Fruit fly (Drosophila melanogaster) whole organism, wandering third instar larva: Measurements from ENCODE around the gene Edem1.
A peak's percentile ranks its signal among the peaks of the same experiment; 100 is the strongest.

Experiments
- Abd-B ChIP-seq: fragments of >200 bp; optimal IDR thresholded peaks from 2 replicates; lab custom pipeline; 2017; ENCODE audit warnings: missing biosample characterization, missing genetic modification characterization
- CG32264 ChIP-seq: fragments of 200-800 bp; sonication (Bioruptor generic); optimal IDR thresholded peaks from 2 replicates; lab custom pipeline; 2016; ENCODE audit warnings: missing biosample characterization, missing genetic modification characterization
- CG9705 ChIP-seq: fragments of 200-800 bp; sonication (Bioruptor generic); optimal IDR thresholded peaks from 2 replicates; lab custom pipeline; 2018; ENCODE audit warnings: missing biosample characterization, mild to moderate bottlenecking, missing genetic modification characterization
- CrebA ChIP-seq: fragments of 200-800 bp; sonication (Bioruptor generic); optimal IDR thresholded peaks from 2 replicates; lab custom pipeline; 2016; ENCODE audit warnings: missing biosample characterization, mild to moderate bottlenecking, missing genetic modification characterization, borderline replicate concordance
- Dfd ChIP-seq: fragments of >200 bp; optimal IDR thresholded peaks from 2 replicates; lab custom pipeline; 2017; ENCODE audit warnings: missing biosample characterization, missing genetic modification characterization
- Dif ChIP-seq: fragments of 200-275, 200-300 bp; sonication (Bioruptor generic); optimal IDR thresholded peaks from 2 replicates; lab custom pipeline; 2018; ENCODE audit warnings: missing biosample characterization, missing genetic modification characterization; ENCODE audit not compliant: partially characterized antibody
- GATAd ChIP-seq: sonication (Bioruptor generic); optimal IDR thresholded peaks from 2 replicates; lab custom pipeline; 2016; ENCODE audit warnings: missing biosample characterization, missing genetic modification characterization
- HLH106 ChIP-seq: fragments of 200-800 bp; optimal IDR thresholded peaks from 3 replicates; lab custom pipeline; 2019; ENCODE audit warnings: missing biosample characterization, mild to moderate bottlenecking, missing genetic modification characterization, moderate library complexity
- Hnf4 ChIP-seq: fragments of 200-800 bp; sonication (Bioruptor generic); optimal IDR thresholded peaks from 2 replicates; lab custom pipeline; 2016; ENCODE audit warnings: missing biosample characterization, mild to moderate bottlenecking, missing genetic modification characterization
- Hr78 ChIP-seq: fragments of >200 bp; optimal IDR thresholded peaks from 2 replicates; lab custom pipeline; 2017; ENCODE audit warnings: missing biosample characterization, missing genetic modification characterization
- Hr83 ChIP-seq: fragments of 200-300 bp; sonication (Bioruptor generic); optimal IDR thresholded peaks from 2 replicates; lab custom pipeline; 2016; ENCODE audit warnings: missing biosample characterization, mild to moderate bottlenecking, missing genetic modification characterization, moderate library complexity; ENCODE audit not compliant: poor library complexity, severe bottlenecking
- Jra ChIP-seq: sonication (Bioruptor generic); optimal IDR thresholded peaks from 2 replicates; lab custom pipeline; 2016; ENCODE audit warnings: missing biosample characterization, missing genetic modification characterization
- Mio ChIP-seq: sonication (Bioruptor generic); optimal IDR thresholded peaks from 2 replicates; lab custom pipeline; 2016; ENCODE audit warnings: missing biosample characterization, missing genetic modification characterization
- Myc ChIP-seq: fragments of >200 bp; optimal IDR thresholded peaks from 2 replicates; lab custom pipeline; 2017
- N ChIP-seq: fragments of >200 bp; optimal IDR thresholded peaks from 2 replicates; lab custom pipeline; 2018; ENCODE audit warnings: missing biosample characterization, missing external identifiers, missing genetic modification characterization
- OdsH ChIP-seq: fragments of 200-800 bp; sonication (Bioruptor generic); optimal IDR thresholded peaks from 2 replicates; lab custom pipeline; 2016; ENCODE audit warnings: missing biosample characterization, mild to moderate bottlenecking, missing genetic modification characterization
- Rel ChIP-seq, 2 experiments: fragments of 200-800 bp; sonication (Bioruptor generic) in 1 of 2; optimal IDR thresholded peaks; 2 replicates in 1 of 2; 3 replicates in 1 of 2; lab custom pipeline; 2016 to 2019; ENCODE audit warnings: mild to moderate bottlenecking in 2 of 2, missing biosample characterization in 2 of 2, missing genetic modification characterization in 2 of 2, moderate library complexity in 1 of 2
- Sp1 ChIP-seq: fragments of 200-800 bp; sonication (Bioruptor generic); optimal IDR thresholded peaks from 3 replicates; lab custom pipeline; 2019; ENCODE audit warnings: missing biosample characterization, mild to moderate bottlenecking, missing genetic modification characterization, moderate library complexity
- Vsx2 ChIP-seq: fragments of 200-300, 225-300 bp; sonication (Bioruptor generic); optimal IDR thresholded peaks from 2 replicates; lab custom pipeline; 2018; ENCODE audit warnings: missing biosample characterization, missing genetic modification characterization; ENCODE audit not compliant: partially characterized antibody
- br ChIP-seq: fragments of 200-800 bp; sonication (Bioruptor generic); optimal IDR thresholded peaks from 2 replicates; lab custom pipeline; 2016; ENCODE audit warnings: missing biosample characterization, missing genetic modification characterization
- brk ChIP-seq: fragments of 200-800 bp; sonication (Bioruptor generic); optimal IDR thresholded peaks from 2 replicates; lab custom pipeline; 2016; ENCODE audit warnings: missing biosample characterization, mild to moderate bottlenecking, missing genetic modification characterization
- dl ChIP-seq, 2 experiments: fragments of 175-275, 200-275 bp in 1 of 2; fragments of 200-275 bp in 1 of 2; sonication (Bioruptor generic); optimal IDR thresholded peaks; lab custom pipeline; 2018; ENCODE audit warnings: mild to moderate bottlenecking in 2 of 2, missing biosample characterization in 2 of 2, missing genetic modification characterization in 2 of 2, moderate library complexity in 2 of 2; ENCODE audit not compliant: partially characterized antibody in 2 of 2, insufficient read depth in 1 of 2
- dmrt93B ChIP-seq: fragments of 200-800 bp; sonication (Bioruptor generic); optimal IDR thresholded peaks from 2 replicates; lab custom pipeline; 2018; ENCODE audit warnings: missing biosample characterization, mild to moderate bottlenecking, missing genetic modification characterization
- dsf ChIP-seq: sonication (Bioruptor generic); optimal IDR thresholded peaks from 2 replicates; lab custom pipeline; 2016; ENCODE audit warnings: missing biosample characterization, missing genetic modification characterization, borderline replicate concordance
- ey ChIP-seq: fragments of 200-800 bp; sonication (Bioruptor generic); optimal IDR thresholded peaks from 2 replicates; lab custom pipeline; 2016; ENCODE audit warnings: missing biosample characterization, missing genetic modification characterization
- foxo ChIP-seq, 2 experiments: fragments of 200-800 bp; sonication (Bioruptor generic); optimal IDR thresholded peaks; 2 replicates in 1 of 2; 3 replicates in 1 of 2; lab custom pipeline; 2016 to 2017; ENCODE audit warnings: missing biosample characterization in 2 of 2, missing genetic modification characterization in 2 of 2
- fru ChIP-seq: fragments of 200-800 bp; sonication (Bioruptor generic); optimal IDR thresholded peaks from 3 replicates; lab custom pipeline; 2016; ENCODE audit warnings: missing biosample characterization, mild to moderate bottlenecking, missing genetic modification characterization
- h ChIP-seq: fragments of 200-800 bp; sonication (Bioruptor generic); optimal IDR thresholded peaks from 3 replicates; lab custom pipeline; 2016; ENCODE audit warnings: missing biosample characterization, mild to moderate bottlenecking, missing genetic modification characterization
- jim ChIP-seq: fragments of 175-275, 200-325 bp; sonication (Bioruptor generic); optimal IDR thresholded peaks from 2 replicates; lab custom pipeline; 2016; ENCODE audit warnings: missing biosample characterization, mild to moderate bottlenecking, missing genetic modification characterization
- lola ChIP-seq: fragments of >200 bp; optimal IDR thresholded peaks from 2 replicates; lab custom pipeline; 2017; ENCODE audit warnings: missing biosample characterization, missing genetic modification characterization
- pan ChIP-seq: fragments of >200 bp; optimal IDR thresholded peaks from 2 replicates; lab custom pipeline; 2017
- psq ChIP-seq: fragments of 200-800 bp; sonication (Bioruptor generic); optimal IDR thresholded peaks from 3 replicates; lab custom pipeline; 2017; ENCODE audit warnings: missing biosample characterization, mild to moderate bottlenecking, missing genetic modification characterization, moderate library complexity
- rgr ChIP-seq: fragments of 200-800 bp; sonication (Bioruptor generic); optimal IDR thresholded peaks from 3 replicates; lab custom pipeline; 2016; ENCODE audit warnings: missing biosample characterization, mild to moderate bottlenecking, missing genetic modification characterization
- sage ChIP-seq: fragments of 200-800 bp; sonication (Bioruptor generic); optimal IDR thresholded peaks from 2 replicates; lab custom pipeline; 2016; ENCODE audit warnings: missing biosample characterization, mild to moderate bottlenecking, missing genetic modification characterization
- sv ChIP-seq: fragments of 200-800 bp; sonication (Bioruptor generic); optimal IDR thresholded peaks from 3 replicates; lab custom pipeline; 2016; ENCODE audit warnings: missing biosample characterization, missing genetic modification characterization
- tai ChIP-seq: sonication (Bioruptor generic); optimal IDR thresholded peaks from 2 replicates; lab custom pipeline; 2016; ENCODE audit warnings: missing biosample characterization, missing genetic modification characterization
- usp ChIP-seq: fragments of >200 bp; optimal IDR thresholded peaks from 2 replicates; lab custom pipeline; 2017; ENCODE audit warnings: missing biosample characterization, missing genetic modification characterization
- woc ChIP-seq: sonication (Bioruptor generic); optimal IDR thresholded peaks from 2 replicates; lab custom pipeline; 2016; ENCODE audit warnings: missing biosample characterization, mild to moderate bottlenecking, missing genetic modification characterization

The Edem1 gene

DNA sequence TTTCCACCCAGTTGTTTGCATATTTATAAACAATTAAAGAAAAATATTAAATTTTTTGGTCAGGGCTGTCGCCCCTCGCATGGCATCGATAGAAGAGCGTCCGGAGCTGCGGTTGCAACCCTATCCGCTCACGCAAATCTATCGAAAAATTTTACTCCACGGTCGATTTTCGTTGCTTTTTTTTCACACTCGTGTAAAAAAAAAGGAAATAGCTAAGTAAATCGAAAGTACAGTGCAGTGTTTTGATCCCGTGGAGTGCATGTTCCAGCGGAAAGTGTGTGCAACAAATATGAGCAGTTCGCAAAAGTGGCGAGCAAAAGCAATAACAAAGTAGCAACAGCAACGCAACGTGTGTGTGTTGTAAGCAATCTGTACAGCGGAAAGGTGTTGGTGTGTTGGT, at the start of gene Edem1, which contains the start of gene Rbcn-3B:
Edem1 (minus strand) TSS at position 71 of the 400 bp plus-strand sequence.
Rbcn-3B (plus strand) TSS at position 164 of the 400 bp plus-strand sequence.
- TF ChIP-seq fru (no peak), Sp1 (GFP tag; lab: Kevin White, UChicago) (peak; percentile 10), jim (GFP tag; lab: Kevin White, UChicago) (no peak)
- TF ChIP-seq, all 38 proteins: peak for 1

DNA sequence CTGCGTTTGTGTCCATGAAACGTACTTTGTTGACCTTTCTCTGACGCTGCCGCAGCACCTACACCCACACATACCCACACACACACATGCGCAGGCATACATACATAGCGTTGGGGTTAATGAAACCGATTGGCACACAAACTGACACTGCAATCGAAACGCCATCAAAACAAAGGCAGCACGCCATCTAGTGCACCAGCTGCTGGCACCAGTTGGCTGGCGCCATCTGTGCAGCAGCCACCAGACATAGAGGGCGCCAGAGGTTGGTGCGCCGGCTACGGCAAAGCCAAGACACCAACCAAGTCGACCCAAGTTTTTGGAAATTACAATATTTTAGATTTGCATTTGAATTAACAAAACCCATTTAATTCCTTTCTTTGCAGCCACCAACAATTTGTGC, 44.3 kb upstream of the Edem1 start:
- TF ChIP-seq sage (GFP tag; lab: Kevin White, UChicago) (no peak), GATAd (no peak), woc (GFP tag; lab: Kevin White, UChicago) (no peak), brk (GFP tag; lab: Kevin White, UChicago) (no peak), pan (lab: Kevin White, UChicago) (no peak), dsf (GFP tag; lab: Kevin White, UChicago) (no peak), foxo (GFP tag; optimal IDR thresholded peaks at IDR 0.05; lab: Kevin White, UChicago) (peak in 1 of 2 experiments; percentile 80), CG9705 (GFP tag; lab: Kevin White, UChicago) (no peak), CG32264 (no peak), Abd-B (GFP tag; lab: Kevin White, UChicago) (no peak), Dfd (GFP tag; lab: Kevin White, UChicago) (no peak), ey (GFP tag; lab: Kevin White, UChicago) (peak; percentile 45), Dif (GFP tag; lab: Kevin White, UChicago) (no peak), HLH106 (tag; lab: Kevin White, UChicago) (peak; percentile 53), usp (no peak), fru (peak; percentile 40), Mio (GFP tag; lab: Kevin White, UChicago) (no peak), dmrt93B (GFP tag; lab: Kevin White, UChicago) (peak; percentile 47), lola (GFP tag; lab: Kevin White, UChicago) (no peak), Vsx2 (no peak), Hnf4 (GFP tag; lab: Kevin White, UChicago) (peak; percentile 24), Myc (peak; percentile 6), N (GFP tag; lab: Kevin White, UChicago) (no peak), Rel (GFP tag; optimal IDR thresholded peaks at IDR 0.05; lab: Kevin White, UChicago) (no peak), Rel (tag; optimal IDR thresholded peaks at IDR 0.05; lab: Kevin White, UChicago) (no peak), Hr83 (peak; percentile 60), h (GFP tag; lab: Kevin White, UChicago) (peak; percentile 55), Hr78 (GFP tag; lab: Kevin White, UChicago) (no peak), rgr (GFP tag; lab: Kevin White, UChicago) (peak; percentile 46), Sp1 (GFP tag; lab: Kevin White, UChicago) (no peak), sv (no peak), dl (GFP tag; optimal IDR thresholded peaks at IDR 0.05; lab: Kevin White, UChicago; ENCODE audit: insufficient read depth in 1 of 2, partially characterized antibody in 2 of 2) (no peak), CrebA (GFP tag; lab: Kevin White, UChicago) (no peak), br (GFP tag; lab: Kevin White, UChicago) (peak; percentile 45), tai (GFP tag; lab: Kevin White, UChicago) (peak; percentile 34), Jra (GFP tag; lab: Kevin White, UChicago) (no peak), psq (GFP tag; lab: Kevin White, UChicago) (peak; percentile 38), jim (GFP tag; lab: Kevin White, UChicago) (no peak), OdsH (no peak)
